Fruit fly (Drosophila melanogaster) whole organism, embryonic: ENCODE measurements around the gene dnc.

Source experiments
- Abd-B ChIP-seq: fragments of 200-800 bp; sonication (Bioruptor generic); optimal IDR thresholded peaks from 2 replicates; lab custom pipeline; 2018; ENCODE audit warnings: missing biosample characterization, mild to moderate bottlenecking, missing genetic modification characterization, moderate library complexity
- Ada2b ChIP-seq: fragments of 200-800 bp; sonication (Bioruptor generic); IDR thresholded peaks from 2 replicates; pipeline ENCODE4 v1.3.6; 2022; ENCODE audit warnings: missing biosample characterization, missing genetic modification characterization
- Adf1 ChIP-seq: fragments of 200-800 bp; sonication (Bioruptor generic); IDR thresholded peaks from 2 replicates; pipeline ENCODE4 v1.3.6; 2022; ENCODE audit warnings: missing biosample characterization, missing genetic modification characterization
- Aef1 ChIP-seq: fragments of 200-800 bp; sonication (Bioruptor generic); IDR thresholded peaks from 3 replicates; pipeline ENCODE4 v1.3.6; 2022; ENCODE audit warnings: missing biosample characterization, missing genetic modification characterization
- Antp ChIP-seq: fragments of 200-800 bp; sonication (Bioruptor generic); optimal IDR thresholded peaks from 3 replicates; lab custom pipeline; 2016; ENCODE audit warnings: missing biosample characterization, missing genetic modification characterization
- Awh ChIP-seq: fragments of 200-800 bp; sonication (Bioruptor generic); IDR thresholded peaks from 2 replicates; pipeline ENCODE4, ENCODE4 v1.3.6; 2022; ENCODE audit warnings: missing biosample characterization, missing genetic modification characterization
- B-H2 ChIP-seq: fragments of 200-800 bp; sonication (Bioruptor generic); optimal IDR thresholded peaks from 2 replicates; lab custom pipeline; 2018; ENCODE audit warnings: missing biosample characterization, mild to moderate bottlenecking, missing genetic modification characterization
- CG13123 ChIP-seq: fragments of 200-800 bp; sonication (Bioruptor generic); optimal IDR thresholded peaks from 2 replicates; lab custom pipeline; 2016; ENCODE audit warnings: missing biosample characterization, missing genetic modification characterization
- CG13894 ChIP-seq: fragments of 200-800 bp; sonication (Bioruptor generic); optimal IDR thresholded peaks from 3 replicates; lab custom pipeline; 2018; ENCODE audit warnings: missing biosample characterization, mild to moderate bottlenecking, missing genetic modification characterization, moderate library complexity
- CG1603 ChIP-seq: fragments of 200-800 bp; sonication (Bioruptor generic); optimal IDR thresholded peaks from 2 replicates; lab custom pipeline; 2019; ENCODE audit warnings: missing biosample characterization, mild to moderate bottlenecking, missing genetic modification characterization, moderate library complexity
- CG17186 ChIP-seq: fragments of 200-800 bp; sonication (Bioruptor generic); optimal IDR thresholded peaks from 3 replicates; lab custom pipeline; 2017; ENCODE audit warnings: missing biosample characterization, missing genetic modification reagents, missing genetic modification characterization
- CG30431 ChIP-seq: fragments of 200-800 bp; sonication (Bioruptor generic); optimal IDR thresholded peaks from 2 replicates; lab custom pipeline; 2017; ENCODE audit warnings: missing biosample characterization, missing genetic modification characterization
- CG32767 ChIP-seq: fragments of 200-800 bp; sonication (Bioruptor generic); IDR thresholded peaks from 2 replicates; pipeline ENCODE4 v1.3.6; 2022; ENCODE audit warnings: missing biosample characterization, missing genetic modification characterization
- CG3281 ChIP-seq: fragments of 200-800 bp; sonication (Bioruptor generic); optimal IDR thresholded peaks from 3 replicates; lab custom pipeline; 2017; ENCODE audit warnings: missing biosample characterization, mild to moderate bottlenecking, missing genetic modification characterization
- CG34376 ChIP-seq: fragments of 200-800 bp; sonication (Bioruptor generic); optimal IDR thresholded peaks from 2 replicates; lab custom pipeline; 2018; ENCODE audit warnings: missing biosample characterization, mild to moderate bottlenecking, missing genetic modification characterization
- CG6175 ChIP-seq: fragments of 200-800 bp; sonication (Bioruptor generic); IDR thresholded peaks from 3 replicates; pipeline ENCODE4 v1.3.6; 2022; ENCODE audit warnings: missing biosample characterization, missing genetic modification characterization
- CG6813 ChIP-seq: fragments of 200-800 bp; sonication (Bioruptor generic); optimal IDR thresholded peaks from 2 replicates; lab custom pipeline; 2017; ENCODE audit warnings: missing biosample characterization, missing genetic modification characterization, mild to moderate bottlenecking, moderate library complexity, missing genetic modification reagents
- CG9727 ChIP-seq: fragments of 200-800 bp; sonication (Bioruptor generic); optimal IDR thresholded peaks from 3 replicates; lab custom pipeline; 2017; ENCODE audit warnings: missing biosample characterization, mild to moderate bottlenecking, missing genetic modification characterization
- CG9876 ChIP-seq: fragments of 200-800 bp; sonication (Bioruptor generic); optimal IDR thresholded peaks from 2 replicates; lab custom pipeline; 2016; ENCODE audit warnings: missing biosample characterization, missing genetic modification characterization
- CHES-1-like ChIP-seq: fragments of 200-800 bp; sonication (Bioruptor generic); optimal IDR thresholded peaks from 2 replicates; lab custom pipeline; 2016; ENCODE audit warnings: missing biosample characterization, missing genetic modification characterization
- Dip2 ChIP-seq: fragments of 200-800 bp; sonication (Bioruptor generic); IDR thresholded peaks from 2 replicates; pipeline ENCODE4 v1.3.6; 2022; ENCODE audit warnings: missing biosample characterization, missing genetic modification characterization
- ERR ChIP-seq: fragments of 200-800 bp; sonication (Bioruptor generic); optimal IDR thresholded peaks from 2 replicates; lab custom pipeline; 2016; ENCODE audit warnings: missing biosample characterization, missing genetic modification characterization
- Elba2 ChIP-seq: fragments of 200-800 bp; sonication (Bioruptor generic); optimal IDR thresholded peaks from 3 replicates; lab custom pipeline; 2016; ENCODE audit warnings: missing biosample characterization, missing genetic modification characterization
- Hmr ChIP-seq: fragments of 200-800 bp; sonication (Bioruptor generic); optimal IDR thresholded peaks from 3 replicates; lab custom pipeline; 2017; ENCODE audit warnings: mild to moderate bottlenecking, missing biosample characterization, missing genetic modification reagents, missing genetic modification characterization
- Kr ChIP-seq: fragments of 200-800 bp; sonication (Bioruptor generic); optimal IDR thresholded peaks from 2 replicates; lab custom pipeline; 2017; ENCODE audit warnings: missing biosample characterization, mild to moderate bottlenecking, missing genetic modification characterization
- Med ChIP-seq: fragments of 200-800 bp; sonication (Bioruptor generic); peaks from one replicate; lab custom pipeline; 2016; ENCODE audit warnings: missing biosample characterization, missing genetic modification characterization, mild to moderate bottlenecking, inconsistent platforms, moderate library complexity
- Meics ChIP-seq: fragments of 200-800 bp; sonication (Bioruptor generic); optimal IDR thresholded peaks from 2 replicates; lab custom pipeline; 2017; ENCODE audit warnings: missing biosample characterization, mild to moderate bottlenecking, missing genetic modification characterization
- Nf-YB ChIP-seq: fragments of 200-800 bp; sonication (Bioruptor generic); optimal IDR thresholded peaks from 3 replicates; lab custom pipeline; 2019; ENCODE audit warnings: missing biosample characterization, mild to moderate bottlenecking, missing genetic modification characterization, moderate library complexity
- Spps ChIP-seq: fragments of 200-800 bp; sonication (Bioruptor generic); optimal IDR thresholded peaks from 2 replicates; lab custom pipeline; 2018; ENCODE audit warnings: missing biosample characterization, mild to moderate bottlenecking, missing genetic modification characterization
- Tbp ChIP-seq: fragments of >200 bp; optimal IDR thresholded peaks from 2 replicates; lab custom pipeline; 2018; ENCODE audit warnings: missing biosample characterization, missing genetic modification characterization
- ash1 ChIP-seq: fragments of 200-800 bp; sonication (Bioruptor generic); optimal IDR thresholded peaks from 2 replicates; lab custom pipeline; 2018; ENCODE audit warnings: missing biosample characterization, mild to moderate bottlenecking, missing genetic modification characterization
- crc ChIP-seq: fragments of 200-800 bp; sonication (Bioruptor generic); optimal IDR thresholded peaks from 2 replicates; lab custom pipeline; 2016; ENCODE audit warnings: missing biosample characterization, missing genetic modification characterization
- cwo ChIP-seq: fragments of 200-800 bp; sonication (Bioruptor generic); optimal IDR thresholded peaks from 3 replicates; lab custom pipeline; 2017; ENCODE audit warnings: missing biosample characterization, missing genetic modification characterization, mild to moderate bottlenecking, moderate library complexity, missing genetic modification reagents
- danr ChIP-seq: fragments of 200-800 bp; sonication (Bioruptor generic); IDR thresholded peaks from 2 replicates; pipeline ENCODE4 v1.3.6; 2022; ENCODE audit warnings: missing biosample characterization, missing genetic modification characterization
- dati ChIP-seq: fragments of 200-800 bp; sonication (Bioruptor generic); IDR thresholded peaks from 2 replicates; pipeline ENCODE4 v1.3.6; 2022; ENCODE audit warnings: missing biosample characterization, missing genetic modification characterization
- exex ChIP-seq: fragments of 200-800 bp; sonication (Bioruptor generic); optimal IDR thresholded peaks from 4 replicates; lab custom pipeline; 2018; ENCODE audit warnings: missing biosample characterization, mild to moderate bottlenecking, missing genetic modification characterization, moderate library complexity
- ftz-f1 ChIP-seq: fragments of 200-800 bp; sonication (Bioruptor generic); optimal IDR thresholded peaks from 2 replicates; lab custom pipeline; 2016; ENCODE audit warnings: missing biosample characterization, missing genetic modification characterization
- gce ChIP-seq: fragments of 200-800 bp; sonication (Bioruptor generic); IDR thresholded peaks from 3 replicates; pipeline ENCODE4 v1.3.6; 2022; ENCODE audit warnings: missing biosample characterization, missing genetic modification characterization
- grau ChIP-seq: fragments of 200-800 bp; optimal IDR thresholded peaks from 3 replicates; lab custom pipeline; 2019; ENCODE audit warnings: missing biosample characterization, mild to moderate bottlenecking, missing genetic modification characterization, moderate library complexity
- grn ChIP-seq: fragments of 200-800 bp; sonication (Bioruptor generic); optimal IDR thresholded peaks from 3 replicates; lab custom pipeline; 2017; ENCODE audit warnings: missing biosample characterization, missing genetic modification characterization
- h ChIP-seq: fragments of >200 bp; optimal IDR thresholded peaks from 2 replicates; lab custom pipeline; 2017
- hbn ChIP-seq: fragments of 200-800 bp; sonication (Bioruptor generic); IDR thresholded peaks from 2 replicates; pipeline ENCODE4 v1.3.6; 2022; ENCODE audit warnings: missing biosample characterization, missing genetic modification characterization; ENCODE audit not compliant: partially characterized antibody
- lov ChIP-seq, 2 experiments: fragments of 200-800 bp in 1 of 2; fragments of >200 bp in 1 of 2; sonication (Bioruptor generic) in 1 of 2; IDR thresholded peaks in 1 of 2; optimal IDR thresholded peaks in 1 of 2; 2 replicates in 1 of 2; 3 replicates in 1 of 2; pipeline versions ENCODE4 v1.3.6 to Lab custom; 2017 to 2022; ENCODE audit warnings: missing biosample characterization in 1 of 2, missing genetic modification characterization in 1 of 2
- pan ChIP-seq, 4 experiments: fragments of >200 bp in 3 of 4; fragments of 200-800 bp in 1 of 4; sonication (Bioruptor generic) in 1 of 4; optimal IDR thresholded peaks in 3 of 4; IDR thresholded peaks in 1 of 4; 2 replicates each; pipeline versions ENCODE4 v1.3.6 to Lab custom; 2017 to 2022; ENCODE audit warnings: missing biosample characterization in 2 of 4, missing genetic modification characterization in 2 of 4, mixed read lengths in 1 of 4
- rib ChIP-seq: fragments of 200-800 bp; sonication (Bioruptor generic); IDR thresholded peaks from 2 replicates; pipeline ENCODE4 v1.3.6; 2022; ENCODE audit warnings: missing biosample characterization, missing genetic modification characterization
- scrt ChIP-seq: fragments of 200-800 bp; sonication (Bioruptor generic); optimal IDR thresholded peaks from 2 replicates; lab custom pipeline; 2018; ENCODE audit warnings: missing biosample characterization, mild to moderate bottlenecking, missing genetic modification characterization, moderate library complexity
- ttk ChIP-seq: fragments of 200-800 bp; sonication (Bioruptor generic); IDR thresholded peaks from 2 replicates; pipeline ENCODE4 v2.1.2; 2022; ENCODE audit warnings: missing biosample characterization, missing genetic modification characterization
- tup ChIP-seq: fragments of 200-800 bp; sonication (Bioruptor generic); optimal IDR thresholded peaks from 2 replicates; lab custom pipeline; 2016; ENCODE audit warnings: missing biosample characterization, mild to moderate bottlenecking, missing genetic modification characterization, moderate library complexity
- vnd ChIP-seq: fragments of 200-800 bp; sonication (Bioruptor generic); IDR thresholded peaks from 3 replicates; pipeline ENCODE4 v1.3.6; 2022; ENCODE audit warnings: missing biosample characterization, missing genetic modification characterization; ENCODE audit not compliant: partially characterized antibody
- wor ChIP-seq: fragments of 200-800 bp; sonication (Bioruptor generic); IDR thresholded peaks from 2 replicates; pipeline ENCODE4 v1.3.6; 2022; ENCODE audit warnings: missing biosample characterization, missing genetic modification characterization

Gene dnc

dm6 chrX:3378490-3379091 is 202.4 kb downstream of the dnc start (continued):
- TF ChIP-seq Abd-B (GFP tag; lab: Kevin White, UChicago) (no peak), CG6813 (no peak), crc (no peak), pan (optimal IDR thresholded peaks at IDR 0.05; lab: Kevin White, UChicago) (no peak), pan (GFP tag; optimal IDR thresholded peaks at IDR 0.05 in 1 of 2, IDR thresholded peaks at IDR 0.05 in 1 of 2) (peak in 1 of 2 experiments; percentile 32), B-H2 (GFP tag; lab: Kevin White, UChicago) (peak; percentile 9), Hmr (GFP tag; lab: Kevin White, UChicago) (peak; percentile 29), lov (optimal IDR thresholded peaks at IDR 0.05; lab: Kevin White, UChicago) (no peak), lov (GFP tag; IDR thresholded peaks at IDR 0.05; lab: Robert Waterston, UW) (no peak), CG1603 (tag; lab: Kevin White, UChicago) (no peak), CG9727 (peak; percentile 94), CHES-1-like (peak; percentile 2), hbn (no peak), CG13123 (no peak), cwo (GFP tag; lab: Kevin White, UChicago) (peak; percentile 99), CG17186 (GFP tag; lab: Kevin White, UChicago) (no peak), danr (GFP tag; lab: Robert Waterston, UW) (no peak), grn (peak; percentile 34), Nf-YB (GFP tag; lab: Kevin White, UChicago) (peak; percentile 18), vnd (GFP tag; lab: Robert Waterston, UW) (0 out of 3 replicates have a peak, but pooled peaks have one; percentile 5), CG9876 (GFP tag; lab: Kevin White, UChicago) (no peak), wor (GFP tag; lab: Robert Waterston, UW) (no peak), Kr (GFP tag; lab: Kevin White, UChicago) (no peak), CG30431 (GFP tag; lab: Kevin White, UChicago) (no peak), ash1 (GFP tag; lab: Kevin White, UChicago) (peak; percentile 14), CG3281 (GFP tag; lab: Kevin White, UChicago) (peak; percentile 30), Elba2 (no peak), Aef1 (GFP tag; lab: Robert Waterston, UW) (no peak), CG6175 (GFP tag; lab: Robert Waterston, UW) (no peak), Antp (no peak), gce (GFP tag; lab: Robert Waterston, UW) (0 out of 3 replicates have a peak, but pooled peaks have one; percentile 40), rib (GFP tag; lab: Robert Waterston, UW) (peak; percentile 94), h (lab: Kevin White, UChicago) (no peak), Adf1 (peak; percentile 60), dati (no peak), CG32767 (GFP tag; lab: Robert Waterston, UW) (peak; percentile 30; the same call in 1 of the 2 replicates)

dm6 chrX:3379364-3379983 is 203.2 kb downstream of the dnc start:
- no peak for TF ChIP-seq grau (tag; lab: Kevin White, UChicago)
- no peak for TF ChIP-seq Ada2b (GFP tag; lab: Robert Waterston, UW)
- TF ChIP-seq rib (GFP tag; lab: Robert Waterston, UW), result peak; percentile 67
- peak; percentile 91 for TF ChIP-seq ftz-f1 (GFP tag; lab: Kevin White, UChicago)
- peak; percentile 26 for TF ChIP-seq CG34376 (GFP tag; lab: Kevin White, UChicago)
- no peak for TF ChIP-seq Spps (tag; lab: Kevin White, UChicago)
- no peak for TF ChIP-seq Dip2 (GFP tag; lab: Robert Waterston, UW)
- no peak for TF ChIP-seq Awh (GFP tag; lab: Robert Waterston, UW)
- no peak for TF ChIP-seq Meics (GFP tag; lab: Kevin White, UChicago)
- TF ChIP-seq Tbp (GFP tag; lab: Kevin White, UChicago), result no peak
- peak; percentile 32 for TF ChIP-seq exex (tag; lab: Kevin White, UChicago)
- TF ChIP-seq cwo (GFP tag; lab: Kevin White, UChicago), result peak; percentile 91
- TF ChIP-seq ttk (GFP tag; lab: Robert Waterston, UW), result no peak
- TF ChIP-seq Med, result peak; percentile 76
- peak; percentile 45 for TF ChIP-seq scrt (GFP tag; lab: Kevin White, UChicago)
- no peak for TF ChIP-seq tup (GFP tag; lab: Kevin White, UChicago)
- peak; percentile 44 for TF ChIP-seq CG13894
- TF ChIP-seq ERR (GFP tag; lab: Kevin White, UChicago), result peak; percentile 5
